Worm (Caenorhabditis elegans): ENCODE data around the gene bgal-2.

Gene bgal-2

ce11 chrX:6743853-6744346 is 40.3 kb upstream of the bgal-2 start:
- no peak for TF ChIP-seq him-1 (tag; optimal IDR thresholded peaks at IDR 0.05)
- TF ChIP-seq W03F9.2 (tag; optimal IDR thresholded peaks at IDR 0.05), result peak; percentile 67

ce11 chrX:6744537-6744936 is 39.7 kb upstream of the bgal-2 start:
- TF ChIP-seq W03F9.2 (tag; optimal IDR thresholded peaks at IDR 0.05) (peak; percentile 1), him-1 (tag; optimal IDR thresholded peaks at IDR 0.05) (no peak)

- TF ChIP-seq W03F9.2 (tag; optimal IDR thresholded peaks at IDR 0.05), result no peak
- TF ChIP-seq him-1 (tag; optimal IDR thresholded peaks at IDR 0.05), result peak; percentile 26
Measured at ce11 chrX:6744978-6745377, 39.2 kb upstream of the bgal-2 start.

- no peak for TF ChIP-seq dao-5 (tag; optimal IDR thresholded peaks at IDR 0.05)
- TF ChIP-seq W03F9.2 (tag; optimal IDR thresholded peaks at IDR 0.05), result no peak
- TF ChIP-seq him-1 (tag; optimal IDR thresholded peaks at IDR 0.05), result no peak
Measured at ce11 chrX:6745515-6745914, 38.7 kb upstream of the bgal-2 start.

ce11 chrX:6746849-6747248 is 37.4 kb upstream of the bgal-2 start:
- TF ChIP-seq dao-5 (tag; optimal IDR thresholded peaks at IDR 0.05), result no peak
- no peak for TF ChIP-seq W03F9.2 (tag; optimal IDR thresholded peaks at IDR 0.05)
- TF ChIP-seq him-1 (tag; optimal IDR thresholded peaks at IDR 0.05), result no peak

ce11 chrX:6747906-6748356 is 36.3 kb upstream of the bgal-2 start:
- no peak for TF ChIP-seq dao-5 (tag; optimal IDR thresholded peaks at IDR 0.05)
- no peak for TF ChIP-seq W03F9.2 (tag; optimal IDR thresholded peaks at IDR 0.05)
- no peak for TF ChIP-seq him-1 (tag; optimal IDR thresholded peaks at IDR 0.05)

- TF ChIP-seq dao-5 (tag; optimal IDR thresholded peaks at IDR 0.05) (no peak), him-1 (tag; optimal IDR thresholded peaks at IDR 0.05) (no peak), W03F9.2 (tag; optimal IDR thresholded peaks at IDR 0.05) (no peak)
Measured at ce11 chrX:6749124-6749822, 34.9 kb upstream of the bgal-2 start.

- no peak for TF ChIP-seq dao-5 (tag; optimal IDR thresholded peaks at IDR 0.05)
- TF ChIP-seq him-1 (tag; optimal IDR thresholded peaks at IDR 0.05), result peak; percentile 77
- peak; percentile 49 for TF ChIP-seq W03F9.2 (tag; optimal IDR thresholded peaks at IDR 0.05)
Measured at ce11 chrX:6750145-6750544, 34.1 kb upstream of the bgal-2 start.

- no peak for TF ChIP-seq dao-5 (tag; optimal IDR thresholded peaks at IDR 0.05)
- TF ChIP-seq W03F9.2 (tag; optimal IDR thresholded peaks at IDR 0.05), result no peak
- no peak for TF ChIP-seq him-1 (tag; optimal IDR thresholded peaks at IDR 0.05)
Measured at ce11 chrX:6761211-6761610, 23.0 kb upstream of the bgal-2 start.

- TF ChIP-seq him-1 (tag; optimal IDR thresholded peaks at IDR 0.05), result no peak
- TF ChIP-seq dao-5 (tag; optimal IDR thresholded peaks at IDR 0.05), result no peak
- TF ChIP-seq W03F9.2 (tag; optimal IDR thresholded peaks at IDR 0.05), result no peak
Measured at ce11 chrX:6761688-6762185, 22.5 kb upstream of the bgal-2 start, which contains the start of gene abts-4. Gene abts-4 (minus strand): TSS chrX:6761738.

- TF ChIP-seq dao-5 (tag; optimal IDR thresholded peaks at IDR 0.05) (no peak), W03F9.2 (tag; optimal IDR thresholded peaks at IDR 0.05) (no peak), him-1 (tag; optimal IDR thresholded peaks at IDR 0.05) (no peak)
Measured at ce11 chrX:6778014-6778413, 6.2 kb upstream of the bgal-2 start, which contains the start of gene irk-1. Gene irk-1 (minus strand): TSS chrX:6778114.

- TF ChIP-seq him-1 (tag; optimal IDR thresholded peaks at IDR 0.05), result no peak
- no peak for TF ChIP-seq dao-5 (tag; optimal IDR thresholded peaks at IDR 0.05)
- TF ChIP-seq W03F9.2 (tag; optimal IDR thresholded peaks at IDR 0.05), result no peak
Measured at ce11 chrX:6782857-6783256, 1.4 kb upstream of the bgal-2 start, which contains the start of gene idpp-6. Gene idpp-6 (plus strand): TSS chrX:6783157.

- TF ChIP-seq W03F9.2 (tag; optimal IDR thresholded peaks at IDR 0.05) (no peak), him-1 (tag; optimal IDR thresholded peaks at IDR 0.05) (no peak), dao-5 (tag; optimal IDR thresholded peaks at IDR 0.05) (no peak)
Measured at ce11 chrX:6788965-6789573, 4.9 kb downstream of the bgal-2 start, which contains the start of gene sgca-1. Gene sgca-1 (minus strand): TSS chrX:6789548.

- TF ChIP-seq dao-5 (tag; optimal IDR thresholded peaks at IDR 0.05) (no peak), W03F9.2 (tag; optimal IDR thresholded peaks at IDR 0.05) (no peak), him-1 (tag; optimal IDR thresholded peaks at IDR 0.05) (no peak)
Measured at ce11 chrX:6790457-6790856, 6.2 kb downstream of the bgal-2 start.
